Worm (Caenorhabditis elegans): Measurements from ENCODE around the gene nas-17.

DNA sequence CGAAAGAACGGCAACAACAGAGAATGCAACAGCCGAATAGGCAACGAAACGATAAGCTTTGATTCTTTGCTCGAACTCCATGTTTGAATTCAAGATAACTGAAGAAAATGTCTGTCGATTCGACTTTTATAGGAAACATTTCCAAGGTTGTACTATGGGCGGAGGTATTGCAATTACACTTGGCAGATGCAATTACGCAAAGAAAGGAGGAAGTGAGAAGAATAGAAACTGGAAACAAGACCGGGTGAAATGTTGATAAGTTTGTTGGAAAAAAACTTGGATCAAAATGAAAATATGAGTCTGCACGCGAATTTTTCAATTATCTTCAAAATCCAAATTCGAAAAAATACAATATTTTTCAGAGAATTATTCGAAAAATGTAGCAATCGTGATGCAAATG lies 8.9 kb upstream of the nas-17 start, which contains the start of gene col-155:
- TF ChIP-seq zag-1 (tag; optimal IDR thresholded peaks at IDR 0.05): no peak
- TF ChIP-seq aha-1 (tag; optimal IDR thresholded peaks at IDR 0.05): no peak
- no peak for TF ChIP-seq pqm-1 (tag; optimal IDR thresholded peaks at IDR 0.05)
- no peak for TF ChIP-seq vab-15 (tag; optimal IDR thresholded peaks at IDR 0.05)
- no peak for TF ChIP-seq unc-62 (GFP tag; optimal IDR thresholded peaks at IDR 0.05)
- no peak for TF ChIP-seq irx-1 (tag; optimal IDR thresholded peaks at IDR 0.05)
- no peak for TF ChIP-seq unc-30 (tag; optimal IDR thresholded peaks at IDR 0.05)
- no peak for TF ChIP-seq lsy-2 (tag; optimal IDR thresholded peaks at IDR 0.05)
- TF ChIP-seq Y116A8C.19 (tag; optimal IDR thresholded peaks at IDR 0.05; ENCODE audit: borderline replicate concordance): no peak
- no peak for TF ChIP-seq snu-23 (GFP tag; optimal IDR thresholded peaks at IDR 0.05)
- TF ChIP-seq elt-2 (tag; optimal IDR thresholded peaks at IDR 0.05): no peak
- TF ChIP-seq nhr-12 (tag; optimal IDR thresholded peaks at IDR 0.05): no peak

Measured in whole organism, L1 larva.